Fruit fly (Drosophila melanogaster): ENCODE measurements around the gene dpr19.

- TF ChIP-seq danr (GFP tag; IDR thresholded peaks at IDR 0.05) (no peak), aop (GFP tag; IDR thresholded peaks at IDR 0.05) (no peak), Jarid2 (GFP tag; optimal IDR thresholded peaks at IDR 0.05) (no peak), ttk (GFP tag; IDR thresholded peaks at IDR 0.05) (no peak), Blimp-1 (GFP tag; optimal IDR thresholded peaks at IDR 0.05) (no peak)
Measured at dm6 chr2L:10373605-10374269, 2.2 kb upstream of the dpr19 start, which contains the start of gene rho-5.
